Fruit fly (Drosophila melanogaster): ENCODE measurements around the gene ND-SGDH.

ND-SGDH gene

dm6 chr3L:12122891-12123290, 15.5 kb downstream of the ND-SGDH start:
- no peak for TF ChIP-seq CG32264 (GFP tag; optimal IDR thresholded peaks at IDR 0.05)
- TF ChIP-seq brk (GFP tag; optimal IDR thresholded peaks at IDR 0.05), result no peak
- peak; percentile 99 for TF ChIP-seq Dfd (GFP tag; optimal IDR thresholded peaks at IDR 0.05)
- TF ChIP-seq Myc (optimal IDR thresholded peaks at IDR 0.05), result no peak
- no peak for TF ChIP-seq fru (GFP tag; optimal IDR thresholded peaks at IDR 0.05)
- TF ChIP-seq N (GFP tag; optimal IDR thresholded peaks at IDR 0.05), result no peak

dm6 chr3L:12119875-12120485, 18.4 kb downstream of the ND-SGDH start, which contains the start of gene CG11560:
Gene CG11560 (plus strand): TSS chr3L:12120019.
- no peak for TF ChIP-seq CrebA (GFP tag; optimal IDR thresholded peaks at IDR 0.05; ENCODE audit: borderline replicate concordance)
- no peak for TF ChIP-seq Dif (GFP tag; optimal IDR thresholded peaks at IDR 0.05; ENCODE audit: partially characterized antibody)
- TF ChIP-seq sv (GFP tag; optimal IDR thresholded peaks at IDR 0.05), result no peak
- TF ChIP-seq woc (GFP tag; optimal IDR thresholded peaks at IDR 0.05), result no peak
- no peak for TF ChIP-seq foxo (GFP tag; optimal IDR thresholded peaks at IDR 0.05)
- no peak for TF ChIP-seq Hr78 (GFP tag; optimal IDR thresholded peaks at IDR 0.05)
- no peak for TF ChIP-seq pan (optimal IDR thresholded peaks at IDR 0.05)
- no peak for TF ChIP-seq dsf (GFP tag; optimal IDR thresholded peaks at IDR 0.05; ENCODE audit: borderline replicate concordance)
- no peak for TF ChIP-seq CG9705 (GFP tag; optimal IDR thresholded peaks at IDR 0.05)
- TF ChIP-seq lola (GFP tag; optimal IDR thresholded peaks at IDR 0.05), result no peak
- TF ChIP-seq jim (GFP tag; optimal IDR thresholded peaks at IDR 0.05), result no peak
- TF ChIP-seq Jra (GFP tag; optimal IDR thresholded peaks at IDR 0.05), result no peak
- no peak for TF ChIP-seq Sp1 (GFP tag; optimal IDR thresholded peaks at IDR 0.05)

- TF ChIP-seq Myc (optimal IDR thresholded peaks at IDR 0.05) (no peak), GATAd (GFP tag; optimal IDR thresholded peaks at IDR 0.05) (no peak), Dfd (GFP tag; optimal IDR thresholded peaks at IDR 0.05) (no peak)
These were observed 19.8 kb downstream of the ND-SGDH start for dm6 chr3L:12118631-12119030.

- TF ChIP-seq Sp1 (GFP tag; optimal IDR thresholded peaks at IDR 0.05), result no peak
- no peak for TF ChIP-seq dl (GFP tag; optimal IDR thresholded peaks at IDR 0.05; ENCODE audit: insufficient read depth in 1 of 2, partially characterized antibody in 2 of 2)
- no peak for TF ChIP-seq Dif (GFP tag; optimal IDR thresholded peaks at IDR 0.05; ENCODE audit: partially characterized antibody)
- no peak for TF ChIP-seq Rel (GFP tag; optimal IDR thresholded peaks at IDR 0.05)
- TF ChIP-seq Rel (tag; optimal IDR thresholded peaks at IDR 0.05), result no peak
- TF ChIP-seq Myc (optimal IDR thresholded peaks at IDR 0.05), result no peak
- no peak for TF ChIP-seq sage (GFP tag; optimal IDR thresholded peaks at IDR 0.05)
- no peak for TF ChIP-seq Hr83 (GFP tag; optimal IDR thresholded peaks at IDR 0.05; ENCODE audit: poor library complexity, severe bottlenecking)
- TF ChIP-seq dsf (GFP tag; optimal IDR thresholded peaks at IDR 0.05; ENCODE audit: borderline replicate concordance), result no peak
- no peak for TF ChIP-seq brk (GFP tag; optimal IDR thresholded peaks at IDR 0.05)
These were observed 20.2 kb downstream of the ND-SGDH start, which contains the start of gene ssp for dm6 chr3L:12118156-12118555. Gene ssp (plus strand): TSS chr3L:12118257.

- TF ChIP-seq dl (GFP tag; optimal IDR thresholded peaks at IDR 0.05; ENCODE audit: insufficient read depth in 1 of 2, partially characterized antibody in 2 of 2) (no peak), fru (GFP tag; optimal IDR thresholded peaks at IDR 0.05) (no peak), h (GFP tag; optimal IDR thresholded peaks at IDR 0.05) (peak; percentile 33), Abd-B (GFP tag; optimal IDR thresholded peaks at IDR 0.05) (no peak), foxo (GFP tag; optimal IDR thresholded peaks at IDR 0.05) (peak in 1 of 2 experiments; percentile 23), woc (GFP tag; optimal IDR thresholded peaks at IDR 0.05) (no peak), dmrt93B (GFP tag; optimal IDR thresholded peaks at IDR 0.05) (no peak), sage (GFP tag; optimal IDR thresholded peaks at IDR 0.05) (no peak), Mio (GFP tag; optimal IDR thresholded peaks at IDR 0.05) (no peak), Jra (GFP tag; optimal IDR thresholded peaks at IDR 0.05) (peak; percentile 14), lola (GFP tag; optimal IDR thresholded peaks at IDR 0.05) (no peak), brk (GFP tag; optimal IDR thresholded peaks at IDR 0.05) (peak; percentile 48), usp (GFP tag; optimal IDR thresholded peaks at IDR 0.05) (no peak), Hr78 (GFP tag; optimal IDR thresholded peaks at IDR 0.05) (no peak), Dfd (GFP tag; optimal IDR thresholded peaks at IDR 0.05) (no peak), N (GFP tag; optimal IDR thresholded peaks at IDR 0.05) (no peak), jim (GFP tag; optimal IDR thresholded peaks at IDR 0.05) (no peak), GATAd (GFP tag; optimal IDR thresholded peaks at IDR 0.05) (no peak), Vsx2 (GFP tag; optimal IDR thresholded peaks at IDR 0.05; ENCODE audit: partially characterized antibody) (no peak), Hr83 (GFP tag; optimal IDR thresholded peaks at IDR 0.05; ENCODE audit: poor library complexity, severe bottlenecking) (peak; percentile 45), tai (GFP tag; optimal IDR thresholded peaks at IDR 0.05) (no peak), rgr (GFP tag; optimal IDR thresholded peaks at IDR 0.05) (no peak), Rel (GFP tag; optimal IDR thresholded peaks at IDR 0.05) (no peak), Rel (tag; optimal IDR thresholded peaks at IDR 0.05) (peak; percentile 36), br (GFP tag; optimal IDR thresholded peaks at IDR 0.05) (no peak), dsf (GFP tag; optimal IDR thresholded peaks at IDR 0.05; ENCODE audit: borderline replicate concordance) (no peak), Dif (GFP tag; optimal IDR thresholded peaks at IDR 0.05; ENCODE audit: partially characterized antibody) (no peak), CrebA (GFP tag; optimal IDR thresholded peaks at IDR 0.05; ENCODE audit: borderline replicate concordance) (no peak), sv (GFP tag; optimal IDR thresholded peaks at IDR 0.05) (no peak), Myc (optimal IDR thresholded peaks at IDR 0.05) (no peak), CG32264 (GFP tag; optimal IDR thresholded peaks at IDR 0.05) (no peak), CG9705 (GFP tag; optimal IDR thresholded peaks at IDR 0.05) (no peak), Sp1 (GFP tag; optimal IDR thresholded peaks at IDR 0.05) (no peak), ey (GFP tag; optimal IDR thresholded peaks at IDR 0.05) (no peak)
These were observed 22.2 kb downstream of the ND-SGDH start, which contains the start of gene vers for dm6 chr3L:12115966-12116735. Gene vers (plus strand): TSS chr3L:12116101.
